Worm (Caenorhabditis elegans): ENCODE results near the gene pxn-1.

Gene pxn-1

DNA sequence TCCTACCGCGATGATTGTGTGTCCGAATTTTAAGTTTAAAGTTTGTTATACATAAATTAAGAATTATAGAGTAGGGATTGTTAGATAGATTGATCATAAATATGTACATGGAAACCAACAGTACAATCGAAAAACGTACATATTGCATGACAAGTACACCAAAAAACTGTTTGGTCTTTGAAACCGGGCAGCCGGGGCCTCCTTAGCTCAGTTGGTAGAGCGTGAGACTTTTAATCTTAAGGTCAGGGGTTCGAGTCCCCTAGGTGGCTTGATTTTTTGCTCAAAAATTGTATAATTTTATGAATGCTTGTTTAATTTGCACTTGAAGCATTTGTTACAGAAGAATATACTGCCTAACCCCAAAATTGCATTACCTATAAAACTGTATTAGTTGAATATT is 417 bp downstream of the pxn-1 start (continued):
- TF ChIP-seq ztf-18 (tag; optimal IDR thresholded peaks at IDR 0.05) (peak; percentile 54), dpl-1 (GFP tag; optimal IDR thresholded peaks at IDR 0.05) (no peak), snpc-1.3 (tag; optimal IDR thresholded peaks at IDR 0.05; ENCODE audit: insufficient read depth) (no peak), ceh-27 (GFP tag; optimal IDR thresholded peaks at IDR 0.05) (no peak), egl-44 (GFP tag; IDR thresholded peaks at IDR 0.05) (0 out of 2 replicates have a peak, but pooled peaks have one; percentile 34), lir-1 (GFP tag; conservative IDR thresholded peaks at IDR 0.05) (no peak), snpc-4 (GFP tag; optimal IDR thresholded peaks at IDR 0.05) (no peak), snpc-4 (tag; optimal IDR thresholded peaks at IDR 0.05) (peak in 1 of 4 experiments; percentile 74), F52B5.7 (tag; optimal IDR thresholded peaks at IDR 0.05) (no peak), dox-1 (GFP tag; IDR thresholded peaks at IDR 0.05) (peak; percentile 66), hrde-1 (tag; optimal IDR thresholded peaks at IDR 0.05; ENCODE audit: borderline replicate concordance) (no peak), pbrm-1 (GFP tag; IDR thresholded peaks at IDR 0.05) (peak; percentile 50), D2030.7 (GFP tag; IDR thresholded peaks at IDR 0.05) (peak; percentile 71), lsl-1 (GFP tag; optimal IDR thresholded peaks at IDR 0.05) (peak; percentile 28), athp-1 (tag; optimal IDR thresholded peaks at IDR 0.05) (no peak), snpc-3.4 (tag; optimal IDR thresholded peaks at IDR 0.05) (peak; percentile 25), T07F8.4 (tag; optimal IDR thresholded peaks at IDR 0.05) (no peak), let-607 (tag; optimal IDR thresholded peaks at IDR 0.05) (no peak), ztf-22 (GFP tag; optimal IDR thresholded peaks at IDR 0.05) (no peak), Y95B8A.8 (GFP tag; IDR thresholded peaks at IDR 0.05) (no peak), dpff-1 (tag; optimal IDR thresholded peaks at IDR 0.05) (no peak), hmg-20 (GFP tag; IDR thresholded peaks at IDR 0.05) (no peak), zim-3 (tag; optimal IDR thresholded peaks at IDR 0.05) (no peak), lin-54 (GFP tag; optimal IDR thresholded peaks at IDR 0.05) (no peak), Y53G8AR.9 (GFP tag; conservative IDR thresholded peaks at IDR 0.05) (no peak), ceh-58 (GFP tag; IDR thresholded peaks at IDR 0.05) (no peak), rpc-1 (optimal IDR thresholded peaks at IDR 0.05) (peak; percentile 48), rpc-1 (tag; optimal IDR thresholded peaks at IDR 0.05) (peak; percentile 78), tlf-1 (GFP tag; optimal IDR thresholded peaks at IDR 0.05) (no peak), aptf-3 (GFP tag; IDR thresholded peaks at IDR 0.05) (no peak), B0336.3 (GFP tag; IDR thresholded peaks at IDR 0.05) (no peak), B0261.1 (tag; optimal IDR thresholded peaks at IDR 0.05) (peak; percentile 66), akir-1 (GFP tag; optimal IDR thresholded peaks at IDR 0.05) (no peak), F39B2.1 (GFP tag; IDR thresholded peaks at IDR 0.05) (no peak), tbp1 (GFP tag; optimal IDR thresholded peaks at IDR 0.05) (peak; percentile 90), him-1 (tag; optimal IDR thresholded peaks at IDR 0.05) (peak; percentile 56), F37B4.10 (GFP tag; IDR thresholded peaks at IDR 0.05) (no peak), madf-3 (GFP tag; IDR thresholded peaks at IDR 0.05) (no peak), ztf-6 (GFP tag; IDR thresholded peaks at IDR 0.05) (no peak), lin-40 (tag; optimal IDR thresholded peaks at IDR 0.05) (no peak), B0035.1 (tag; optimal IDR thresholded peaks at IDR 0.05) (no peak), madf-6 (GFP tag; IDR thresholded peaks at IDR 0.05) (peak; percentile 52; the same call in 1 of the 2 replicates), hlh-12 (tag; optimal IDR thresholded peaks at IDR 0.05) (no peak), C06A6.2 (GFP tag; conservative IDR thresholded peaks at IDR 0.05) (no peak), ztf-25 (GFP tag; IDR thresholded peaks at IDR 0.05) (peak; percentile 71; the same call in 1 of the 2 replicates), fkh-3 (tag; optimal IDR thresholded peaks at IDR 0.05) (no peak), gei-17 (GFP tag; optimal IDR thresholded peaks at IDR 0.05) (no peak), Y53F4B.3 (GFP tag; IDR thresholded peaks at IDR 0.05) (0 out of 2 replicates have a peak, but pooled peaks have one; percentile 26), ceh-100 (GFP tag; IDR thresholded peaks at IDR 0.05) (no peak), ceh-91 (GFP tag; IDR thresholded peaks at IDR 0.05) (no peak)
